Fruit fly (Drosophila melanogaster) whole organism, embryonic: ENCODE measurements around the gene CCAP.

Source experiments
- CG10565 ChIP-seq: fragments of 200-800 bp; sonication (Bioruptor generic); optimal IDR thresholded peaks from 3 replicates; lab custom pipeline; 2016; ENCODE audit warnings: missing biosample characterization, mild to moderate bottlenecking, missing genetic modification characterization
- CG11504 ChIP-seq: fragments of 200-800 bp; sonication (Bioruptor generic); optimal IDR thresholded peaks from 3 replicates; lab custom pipeline; 2019; ENCODE audit warnings: missing biosample characterization, mild to moderate bottlenecking, missing genetic modification characterization, moderate library complexity
- CG12299 ChIP-seq: fragments of 200-800 bp; sonication (Bioruptor generic); optimal IDR thresholded peaks from 2 replicates; lab custom pipeline; 2018; ENCODE audit warnings: missing biosample characterization, mild to moderate bottlenecking, missing genetic modification characterization
- CG13123 ChIP-seq: fragments of 200-800 bp; sonication (Bioruptor generic); optimal IDR thresholded peaks from 2 replicates; lab custom pipeline; 2016; ENCODE audit warnings: missing biosample characterization, missing genetic modification characterization
- CG1602 ChIP-seq: fragments of 200-800 bp; sonication (Bioruptor generic); optimal IDR thresholded peaks from 3 replicates; lab custom pipeline; 2016; ENCODE audit warnings: missing biosample characterization, missing genetic modification characterization
- CG18011 ChIP-seq: fragments of 200-800 bp; sonication (Bioruptor generic); optimal IDR thresholded peaks from 2 replicates; lab custom pipeline; 2017; ENCODE audit warnings: missing biosample characterization, missing genetic modification characterization, mild to moderate bottlenecking, moderate library complexity, missing genotype
- CG30431 ChIP-seq: fragments of 200-800 bp; sonication (Bioruptor generic); optimal IDR thresholded peaks from 2 replicates; lab custom pipeline; 2017; ENCODE audit warnings: missing biosample characterization, missing genetic modification characterization
- CG3065 ChIP-seq: fragments of 200-800 bp; sonication (Bioruptor generic); optimal IDR thresholded peaks from 2 replicates; lab custom pipeline; 2016; ENCODE audit warnings: missing biosample characterization, missing genetic modification characterization
- CG32532 ChIP-seq: fragments of 200-800 bp; sonication (Bioruptor generic); IDR thresholded peaks from 2 replicates; pipeline ENCODE4 v1.3.6; 2022; ENCODE audit warnings: missing biosample characterization, missing genetic modification characterization
- CG32767 ChIP-seq: fragments of 200-800 bp; sonication (Bioruptor generic); IDR thresholded peaks from 2 replicates; pipeline ENCODE4 v1.3.6; 2022; ENCODE audit warnings: missing biosample characterization, missing genetic modification characterization
- CG3281 ChIP-seq: fragments of 200-800 bp; sonication (Bioruptor generic); optimal IDR thresholded peaks from 3 replicates; lab custom pipeline; 2017; ENCODE audit warnings: missing biosample characterization, mild to moderate bottlenecking, missing genetic modification characterization
- CG4820 ChIP-seq: fragments of 200-800 bp; sonication (Bioruptor generic); optimal IDR thresholded peaks from 3 replicates; lab custom pipeline; 2016; ENCODE audit warnings: missing biosample characterization, missing genetic modification characterization
- CG6175 ChIP-seq: fragments of 200-800 bp; sonication (Bioruptor generic); IDR thresholded peaks from 3 replicates; pipeline ENCODE4 v1.3.6; 2022; ENCODE audit warnings: missing biosample characterization, missing genetic modification characterization
- CG6683 ChIP-seq: fragments of 200-800 bp; sonication (Bioruptor generic); optimal IDR thresholded peaks from 2 replicates; lab custom pipeline; 2017; ENCODE audit warnings: missing biosample characterization, mild to moderate bottlenecking, missing genetic modification characterization, missing genetic modification reagents
- CG8388 ChIP-seq: fragments of 200-800 bp; sonication (Bioruptor generic); optimal IDR thresholded peaks from 2 replicates; lab custom pipeline; 2019; ENCODE audit warnings: missing biosample characterization, mild to moderate bottlenecking, missing genetic modification characterization, moderate library complexity
- CG9797 ChIP-seq: fragments of 200-800 bp; sonication (Bioruptor generic); optimal IDR thresholded peaks from 3 replicates; lab custom pipeline; 2018; ENCODE audit warnings: missing biosample characterization, mild to moderate bottlenecking, missing genetic modification characterization
- D19A ChIP-seq: fragments of 200-800 bp; optimal IDR thresholded peaks from 3 replicates; lab custom pipeline; 2019; ENCODE audit warnings: missing biosample characterization, mild to moderate bottlenecking, missing genetic modification characterization, moderate library complexity
- D19B ChIP-seq: fragments of 200-800 bp; sonication (Bioruptor generic); optimal IDR thresholded peaks from 2 replicates; lab custom pipeline; 2017; ENCODE audit warnings: missing biosample characterization, mild to moderate bottlenecking, missing genetic modification characterization
- Dad ChIP-seq: fragments of 200-800 bp; sonication (Bioruptor generic); optimal IDR thresholded peaks from 3 replicates; lab custom pipeline; 2016; ENCODE audit warnings: missing biosample characterization, missing genetic modification characterization
- Dek ChIP-seq: fragments of 200-800 bp; sonication (Bioruptor generic); optimal IDR thresholded peaks from 3 replicates; lab custom pipeline; 2019; ENCODE audit warnings: missing biosample characterization, mild to moderate bottlenecking, missing genetic modification characterization, moderate library complexity
- Elba2 ChIP-seq: fragments of 200-800 bp; sonication (Bioruptor generic); optimal IDR thresholded peaks from 3 replicates; lab custom pipeline; 2016; ENCODE audit warnings: missing biosample characterization, missing genetic modification characterization
- Fer3 ChIP-seq: fragments of 200-800 bp; sonication (Bioruptor generic); optimal IDR thresholded peaks from 2 replicates; lab custom pipeline; 2018; ENCODE audit warnings: missing biosample characterization, mild to moderate bottlenecking, missing genetic modification characterization, moderate library complexity
- HLH3B ChIP-seq: fragments of 200-800 bp; sonication (Bioruptor generic); IDR thresholded peaks from 2 replicates; pipeline ENCODE4 v1.3.6; 2022; ENCODE audit warnings: missing biosample characterization, missing genetic modification characterization
- Hey ChIP-seq: fragments of 200-800 bp; sonication (Bioruptor generic); optimal IDR thresholded peaks from 3 replicates; lab custom pipeline; 2018; ENCODE audit warnings: missing biosample characterization, mild to moderate bottlenecking, missing genetic modification characterization
- Hr3 ChIP-seq: fragments of 200-800 bp; sonication (Bioruptor generic); optimal IDR thresholded peaks from 3 replicates; lab custom pipeline; 2016; ENCODE audit warnings: missing biosample characterization, missing genetic modification characterization
- Hr51 ChIP-seq, 2 experiments: fragments of 200-800 bp; sonication (Bioruptor generic); optimal IDR thresholded peaks; 2 replicates in 1 of 2; 3 replicates in 1 of 2; lab custom pipeline; 2016 to 2018; ENCODE audit warnings: missing biosample characterization in 2 of 2, missing genetic modification characterization in 2 of 2, mild to moderate bottlenecking in 1 of 2, moderate library complexity in 1 of 2
- Lhr ChIP-seq: fragments of 200-800 bp; sonication (Bioruptor generic); optimal IDR thresholded peaks from 3 replicates; lab custom pipeline; 2017; ENCODE audit warnings: mild to moderate bottlenecking, missing biosample characterization, missing genetic modification reagents, missing genetic modification characterization
- Max ChIP-seq: fragments of 200-800 bp; sonication (Bioruptor generic); optimal IDR thresholded peaks from 2 replicates; lab custom pipeline; 2016; ENCODE audit warnings: missing biosample characterization, mild to moderate bottlenecking, missing genetic modification characterization
- NFAT ChIP-seq: fragments of 200-800 bp; sonication (Bioruptor generic); IDR thresholded peaks from 2 replicates; pipeline ENCODE4 v1.3.6; 2022; ENCODE audit warnings: missing biosample characterization, missing genetic modification characterization
- abd-A ChIP-seq: fragments of 200-800 bp; sonication (Bioruptor generic); optimal IDR thresholded peaks from 3 replicates; lab custom pipeline; 2019; ENCODE audit warnings: missing biosample characterization, mild to moderate bottlenecking, missing genetic modification characterization, moderate library complexity
- bcd ChIP-seq: fragments of 200-800 bp; sonication (Bioruptor generic); optimal IDR thresholded peaks from 2 replicates; lab custom pipeline; 2017; ENCODE audit warnings: missing biosample characterization, mild to moderate bottlenecking, missing genetic modification characterization
- da ChIP-seq: fragments of 200-800 bp; sonication (Bioruptor generic); optimal IDR thresholded peaks from 2 replicates; lab custom pipeline; 2016; ENCODE audit warnings: missing biosample characterization, missing genetic modification characterization
- fd3F ChIP-seq: fragments of 200-800 bp; sonication (Bioruptor generic); optimal IDR thresholded peaks from 2 replicates; lab custom pipeline; 2018; ENCODE audit warnings: missing biosample characterization, mild to moderate bottlenecking, missing genetic modification characterization, moderate library complexity
- fu2 ChIP-seq: fragments of 200-800 bp; sonication (Bioruptor generic); optimal IDR thresholded peaks from 2 replicates; lab custom pipeline; 2016; ENCODE audit warnings: missing biosample characterization, missing genetic modification characterization
- gce ChIP-seq: fragments of 200-800 bp; sonication (Bioruptor generic); IDR thresholded peaks from 3 replicates; pipeline ENCODE4 v1.3.6; 2022; ENCODE audit warnings: missing biosample characterization, missing genetic modification characterization
- grau ChIP-seq: fragments of 200-800 bp; optimal IDR thresholded peaks from 3 replicates; lab custom pipeline; 2019; ENCODE audit warnings: missing biosample characterization, mild to moderate bottlenecking, missing genetic modification characterization, moderate library complexity
- grn ChIP-seq: fragments of 200-800 bp; sonication (Bioruptor generic); optimal IDR thresholded peaks from 3 replicates; lab custom pipeline; 2017; ENCODE audit warnings: missing biosample characterization, missing genetic modification characterization
- gsb-n ChIP-seq: fragments of 200-800 bp; sonication (Bioruptor generic); optimal IDR thresholded peaks from 3 replicates; lab custom pipeline; 2018; ENCODE audit warnings: missing biosample characterization, mild to moderate bottlenecking, missing genetic modification characterization
- kay ChIP-seq: fragments of 200-800 bp; sonication (Bioruptor generic); optimal IDR thresholded peaks from 2 replicates; lab custom pipeline; 2016; ENCODE audit warnings: missing biosample characterization, missing genetic modification characterization
- lilli ChIP-seq: fragments of 200-800 bp; sonication (Bioruptor generic); optimal IDR thresholded peaks from 3 replicates; lab custom pipeline; 2016; ENCODE audit warnings: missing biosample characterization, missing genetic modification characterization
- ranshi ChIP-seq: fragments of 200-800 bp; sonication (Bioruptor generic); IDR thresholded peaks from 2 replicates; pipeline ENCODE4 v1.3.6; 2022; ENCODE audit warnings: missing biosample characterization, missing genetic modification characterization
- rib ChIP-seq: fragments of 200-800 bp; sonication (Bioruptor generic); IDR thresholded peaks from 2 replicates; pipeline ENCODE4 v1.3.6; 2022; ENCODE audit warnings: missing biosample characterization, missing genetic modification characterization
- ro ChIP-seq: fragments of 200-800 bp; sonication (Bioruptor generic); IDR thresholded peaks from 2 replicates; pipeline ENCODE4 v1.3.6; 2022; ENCODE audit warnings: missing biosample characterization, missing genetic modification characterization
- scrt ChIP-seq: fragments of 200-800 bp; sonication (Bioruptor generic); optimal IDR thresholded peaks from 2 replicates; lab custom pipeline; 2018; ENCODE audit warnings: missing biosample characterization, mild to moderate bottlenecking, missing genetic modification characterization, moderate library complexity
- sima ChIP-seq: fragments of 200-800 bp; sonication (Bioruptor generic); optimal IDR thresholded peaks from 2 replicates; lab custom pipeline; 2016; ENCODE audit warnings: missing biosample characterization, missing genetic modification characterization
- slou ChIP-seq: fragments of 200-800 bp; sonication (Bioruptor generic); optimal IDR thresholded peaks from 3 replicates; lab custom pipeline; 2016; ENCODE audit warnings: missing biosample characterization, missing genetic modification characterization
- tio ChIP-seq: fragments of 200-800 bp; sonication (Bioruptor generic); optimal IDR thresholded peaks from 2 replicates; lab custom pipeline; 2017; ENCODE audit warnings: missing biosample characterization, missing genetic modification characterization, inconsistent platforms
- tna ChIP-seq: fragments of 200-800 bp; sonication (Bioruptor generic); IDR thresholded peaks from 2 replicates; pipeline ENCODE4 v1.3.6; 2022; ENCODE audit warnings: missing biosample characterization, missing genetic modification characterization; ENCODE audit not compliant: partially characterized antibody
- twi ChIP-seq: fragments of 200-800 bp; optimal IDR thresholded peaks from 2 replicates; lab custom pipeline; 2019; ENCODE audit warnings: missing biosample characterization, mild to moderate bottlenecking, missing genetic modification characterization, moderate library complexity
- vvl ChIP-seq: fragments of 200-800 bp; sonication (Bioruptor generic); IDR thresholded peaks from 2 replicates; pipeline ENCODE4 v1.3.6; 2022; ENCODE audit warnings: missing biosample characterization, missing genetic modification characterization
- zf30C ChIP-seq: fragments of 200-800 bp; sonication (Bioruptor generic); optimal IDR thresholded peaks from 3 replicates; lab custom pipeline; 2018; ENCODE audit warnings: missing biosample characterization, mild to moderate bottlenecking, missing genetic modification characterization

CCAP gene

dm6 chr3R:22686336-22686874, 15.5 kb downstream of the CCAP start, which contains the start of the genes Gclm and CG17625 (continued):
- no peak for TF ChIP-seq CG10565
- peak; percentile 57 for TF ChIP-seq lilli (GFP tag; lab: Kevin White, UChicago)
- TF ChIP-seq gce = no peak
- peak; percentile 38 for TF ChIP-seq twi (tag; lab: Kevin White, UChicago)
- TF ChIP-seq gsb-n (tag; lab: Kevin White, UChicago) = peak; percentile 42
- peak; percentile 32 for TF ChIP-seq D19A
- no peak for TF ChIP-seq slou (GFP tag; lab: Kevin White, UChicago)
- TF ChIP-seq sima (GFP tag; lab: Kevin White, UChicago) = no peak
- peak; percentile 29 for TF ChIP-seq Lhr
- TF ChIP-seq CG3281 (GFP tag; lab: Kevin White, UChicago) = peak; percentile 51
- peak; percentile 24 for TF ChIP-seq CG9797 (GFP tag; lab: Kevin White, UChicago)
- TF ChIP-seq grn (GFP tag; lab: Kevin White, UChicago) = no peak
- TF ChIP-seq ro = no peak
- TF ChIP-seq CG3065 = no peak
- TF ChIP-seq Fer3 (tag; lab: Kevin White, UChicago) = peak; percentile 52
- no peak for TF ChIP-seq CG6175
- TF ChIP-seq Hr51 (GFP tag; optimal IDR thresholded peaks at IDR 0.05; lab: Kevin White, UChicago) = peak; percentile 46 to 52
- TF ChIP-seq Hr3 = peak; percentile 52
- TF ChIP-seq CG1602 (GFP tag; lab: Kevin White, UChicago) = peak; percentile 34
- no peak for TF ChIP-seq CG13123 (GFP tag; lab: Kevin White, UChicago)
- peak; percentile 38 for TF ChIP-seq tna (GFP tag; lab: Robert Waterston, UW)
- no peak for TF ChIP-seq Max (GFP tag; lab: Kevin White, UChicago)
- TF ChIP-seq bcd = peak; percentile 4
- peak; percentile 82 for TF ChIP-seq vvl (GFP tag; lab: Robert Waterston, UW)
- TF ChIP-seq grau (tag; lab: Kevin White, UChicago) = peak; percentile 93
- TF ChIP-seq CG30431 = no peak
- no peak for TF ChIP-seq CG18011
- no peak for TF ChIP-seq abd-A (tag; lab: Kevin White, UChicago)
- peak; percentile 41 for TF ChIP-seq kay (GFP tag; lab: Kevin White, UChicago)
- TF ChIP-seq CG32767 (GFP tag; lab: Robert Waterston, UW) = no peak
- no peak for TF ChIP-seq da
- peak; percentile 41 for TF ChIP-seq Hey (tag; lab: Kevin White, UChicago)
- peak; percentile 14 for TF ChIP-seq fu2 (GFP tag; lab: Kevin White, UChicago)
- TF ChIP-seq CG6683 (GFP tag; lab: Kevin White, UChicago) = peak; percentile 9
- no peak for TF ChIP-seq zf30C
- TF ChIP-seq CG32532 (GFP tag; lab: Robert Waterston, UW) = peak; percentile 66
- TF ChIP-seq tio (GFP tag; lab: Kevin White, UChicago) = no peak
- peak; percentile 29 for TF ChIP-seq Dad (GFP tag; lab: Kevin White, UChicago)
- TF ChIP-seq rib = peak; percentile 45; the same call in 1 of the 2 replicates
- TF ChIP-seq Elba2 (GFP tag; lab: Kevin White, UChicago) = no peak
- peak; percentile 26 for TF ChIP-seq fd3F (GFP tag; lab: Kevin White, UChicago)
- no peak for TF ChIP-seq CG11504 (tag; lab: Kevin White, UChicago)
- TF ChIP-seq scrt (GFP tag; lab: Kevin White, UChicago) = peak; percentile 24
- TF ChIP-seq HLH3B (GFP tag; lab: Robert Waterston, UW) = peak; percentile 41; the same call in 1 of the 2 replicates
- TF ChIP-seq ranshi (GFP tag; lab: Robert Waterston, UW) = 0 out of 2 replicates have a peak, but pooled peaks have one; percentile 4
- no peak for TF ChIP-seq CG4820 (GFP tag; lab: Kevin White, UChicago)
- TF ChIP-seq NFAT (GFP tag; lab: Robert Waterston, UW) = peak; percentile 65
- TF ChIP-seq D19B (GFP tag; lab: Kevin White, UChicago) = no peak
- TF ChIP-seq CG8388 = peak; percentile 38
- TF ChIP-seq CG12299 = peak; percentile 20
- TF ChIP-seq Dek (tag; lab: Kevin White, UChicago) = peak; percentile 32
